Fruit fly (Drosophila melanogaster) whole organism, prepupa: Measurements from ENCODE around the gene CG32266.

Experiments
- CG10631 ChIP-seq: fragments of 200-800 bp; sonication (Bioruptor generic); optimal IDR thresholded peaks from 2 replicates; lab custom pipeline; 2016; ENCODE audit warnings: missing biosample characterization, missing genetic modification characterization
- CG6854 ChIP-seq: fragments of 200-800 bp; sonication (Bioruptor generic); optimal IDR thresholded peaks from 2 replicates; lab custom pipeline; 2017; ENCODE audit warnings: missing biosample characterization, mild to moderate bottlenecking, missing genetic modification characterization
- CG7368 ChIP-seq: fragments of 200-800 bp; sonication (Bioruptor generic); optimal IDR thresholded peaks from 3 replicates; lab custom pipeline; 2016; ENCODE audit warnings: missing biosample characterization, missing genetic modification characterization
- CG8119 ChIP-seq: fragments of 200-800 bp; sonication (Bioruptor generic); IDR thresholded peaks from 3 replicates; pipeline ENCODE4 v1.3.6; 2022; ENCODE audit warnings: missing biosample characterization, missing genetic modification characterization
- Ets96B ChIP-seq: fragments of 200-800 bp; optimal IDR thresholded peaks from 2 replicates; lab custom pipeline; 2019; ENCODE audit warnings: missing biosample characterization, mild to moderate bottlenecking, missing genetic modification characterization, moderate library complexity
- Lpt ChIP-seq: fragments of 200-800 bp; sonication (Bioruptor generic); optimal IDR thresholded peaks from 3 replicates; lab custom pipeline; 2016; ENCODE audit warnings: missing biosample characterization, missing genetic modification characterization
- OdsH ChIP-seq: fragments of 200-800 bp; sonication (Bioruptor generic); optimal IDR thresholded peaks from 3 replicates; lab custom pipeline; 2016; ENCODE audit warnings: missing biosample characterization, missing genetic modification characterization
- acj6 ChIP-seq: fragments of 200-800 bp; sonication (Bioruptor generic); optimal IDR thresholded peaks from 3 replicates; lab custom pipeline; 2016; ENCODE audit warnings: missing biosample characterization, missing genetic modification characterization
- net ChIP-seq: fragments of 200-800 bp; sonication (Bioruptor generic); optimal IDR thresholded peaks from 3 replicates; lab custom pipeline; 2016; ENCODE audit warnings: missing biosample characterization, missing genetic modification characterization

dm6 chr3L:3776559-3777097 lies 14.0 kb upstream of the CG32266 start:
- TF ChIP-seq CG6854 (GFP tag; lab: Kevin White, UChicago) (no peak), net (GFP tag; lab: Kevin White, UChicago) (no peak), Ets96B (tag; lab: Kevin White, UChicago) (no peak), CG7368 (GFP tag; lab: Kevin White, UChicago) (no peak), Lpt (GFP tag; lab: Kevin White, UChicago) (no peak), OdsH (GFP tag; lab: Kevin White, UChicago) (no peak), CG10631 (no peak), acj6 (GFP tag; lab: Kevin White, UChicago) (no peak), CG8119 (GFP tag; lab: Robert Waterston, UW) (no peak)
